Fruit fly (Drosophila melanogaster) whole organism, embryonic: ENCODE results near the gene CG31050.

Experiments
- Ada2b ChIP-seq: fragments of 200-800 bp; sonication (Bioruptor generic); IDR thresholded peaks from 2 replicates; pipeline ENCODE4 v1.3.6; 2022; ENCODE audit warnings: missing biosample characterization, missing genetic modification characterization
- Atf6 ChIP-seq: fragments of 200-800 bp; sonication (Bioruptor generic); IDR thresholded peaks from 2 replicates; pipeline ENCODE4 v1.3.6; 2022; ENCODE audit warnings: missing biosample characterization, missing genetic modification characterization
- CG10209 ChIP-seq: fragments of 200-800 bp; sonication (Bioruptor generic); optimal IDR thresholded peaks from 3 replicates; lab custom pipeline; 2017; ENCODE audit warnings: missing biosample characterization, mild to moderate bottlenecking, missing genetic modification characterization, missing genetic modification reagents
- CG1024 ChIP-seq: fragments of 200-800 bp; sonication (Bioruptor generic); IDR thresholded peaks from 2 replicates; pipeline ENCODE4 v1.3.6; 2022; ENCODE audit warnings: missing biosample characterization, missing genetic modification characterization
- CG10321 ChIP-seq: fragments of 200-800 bp; sonication (Bioruptor generic); IDR thresholded peaks from 2 replicates; pipeline ENCODE4 v1.3.6; 2022; ENCODE audit warnings: missing biosample characterization, missing genetic modification characterization
- CG11093 ChIP-seq: fragments of 200-800 bp; sonication (Bioruptor generic); IDR thresholded peaks from 3 replicates; pipeline ENCODE4 v1.3.6; 2022; ENCODE audit warnings: missing biosample characterization, missing genetic modification characterization
- CG11723 ChIP-seq: fragments of 200-800 bp; sonication (Bioruptor generic); optimal IDR thresholded peaks from 2 replicates; lab custom pipeline; 2017; ENCODE audit warnings: missing biosample characterization, mild to moderate bottlenecking, missing genetic modification characterization
- CG12071 ChIP-seq: fragments of 200-800 bp; sonication (Bioruptor generic); optimal IDR thresholded peaks from 3 replicates; lab custom pipeline; 2018; ENCODE audit warnings: missing biosample characterization, mild to moderate bottlenecking, missing genetic modification characterization
- CG12219 ChIP-seq: fragments of 200-800 bp; sonication (Bioruptor generic); optimal IDR thresholded peaks from 3 replicates; lab custom pipeline; 2018; ENCODE audit warnings: missing biosample characterization, mild to moderate bottlenecking, missing genetic modification characterization
- CG12744 ChIP-seq: fragments of 200-800 bp; sonication (Bioruptor generic); optimal IDR thresholded peaks from 2 replicates; lab custom pipeline; 2016; ENCODE audit warnings: missing biosample characterization, missing genetic modification characterization
- CG12942 ChIP-seq: fragments of 200-800 bp; sonication (Bioruptor generic); optimal IDR thresholded peaks from 3 replicates; lab custom pipeline; 2016; ENCODE audit warnings: missing biosample characterization, missing genetic modification characterization
- CG13123 ChIP-seq: fragments of 200-800 bp; sonication (Bioruptor generic); optimal IDR thresholded peaks from 2 replicates; lab custom pipeline; 2016; ENCODE audit warnings: missing biosample characterization, missing genetic modification characterization
- CG13296 ChIP-seq: fragments of 200-800 bp; sonication (Bioruptor generic); optimal IDR thresholded peaks from 3 replicates; lab custom pipeline; 2018; ENCODE audit warnings: missing biosample characterization, mild to moderate bottlenecking, missing genetic modification characterization
- CG13424 ChIP-seq: fragments of 200-800 bp; sonication (Bioruptor generic); optimal IDR thresholded peaks from 2 replicates; lab custom pipeline; 2019; ENCODE audit warnings: missing biosample characterization, mild to moderate bottlenecking, missing genetic modification characterization, moderate library complexity
- CG1647 ChIP-seq: fragments of 200-800 bp; sonication (Bioruptor generic); optimal IDR thresholded peaks from 3 replicates; lab custom pipeline; 2016; ENCODE audit warnings: missing biosample characterization, missing genetic modification characterization
- CG3281 ChIP-seq: fragments of 200-800 bp; sonication (Bioruptor generic); optimal IDR thresholded peaks from 3 replicates; lab custom pipeline; 2017; ENCODE audit warnings: missing biosample characterization, mild to moderate bottlenecking, missing genetic modification characterization
- CG6791 ChIP-seq: fragments of 200-800 bp; sonication (Bioruptor generic); IDR thresholded peaks from 3 replicates; pipeline ENCODE4 v1.3.6; 2022; ENCODE audit warnings: missing biosample characterization, missing genetic modification characterization; ENCODE audit not compliant: partially characterized antibody
- CG7839 ChIP-seq: fragments of 200-800 bp; sonication (Bioruptor generic); optimal IDR thresholded peaks from 3 replicates; lab custom pipeline; 2018; ENCODE audit warnings: missing biosample characterization, mild to moderate bottlenecking, missing genetic modification characterization, moderate library complexity
- CG8924 ChIP-seq: fragments of 200-800 bp; optimal IDR thresholded peaks from 3 replicates; lab custom pipeline; 2019; ENCODE audit warnings: missing biosample characterization, mild to moderate bottlenecking, missing genetic modification characterization, moderate library complexity
- D ChIP-seq, 2 experiments: fragments of 200-800 bp in 1 of 2; fragments of >200 bp in 1 of 2; sonication (Bioruptor generic) in 1 of 2; optimal IDR thresholded peaks; 2 replicates in 1 of 2; 3 replicates in 1 of 2; lab custom pipeline; 2017; ENCODE audit warnings: mild to moderate bottlenecking in 1 of 2, missing biosample characterization in 1 of 2, missing genetic modification characterization in 1 of 2, missing genetic modification reagents in 1 of 2
- Dip2 ChIP-seq: fragments of 200-800 bp; sonication (Bioruptor generic); IDR thresholded peaks from 2 replicates; pipeline ENCODE4 v1.3.6; 2022; ENCODE audit warnings: missing biosample characterization, missing genetic modification characterization
- Dref ChIP-seq: fragments of 200-800 bp; sonication (Bioruptor generic); IDR thresholded peaks from 2 replicates; pipeline ENCODE4 v1.3.6; 2022; ENCODE audit warnings: missing biosample characterization, missing genetic modification characterization
- Drgx ChIP-seq: fragments of 200-800 bp; sonication (Bioruptor generic); IDR thresholded peaks from 2 replicates; pipeline ENCODE4 v1.3.6; 2022; ENCODE audit warnings: missing biosample characterization, missing genetic modification characterization
- GATAe ChIP-seq: fragments of 200-800 bp; sonication (Bioruptor generic); conservative IDR thresholded peaks from 2 replicates; pipeline ENCODE4 v1.3.6; 2022; ENCODE audit warnings: missing biosample characterization, missing genetic modification characterization
- HLH4C ChIP-seq: fragments of 200-800 bp; sonication (Bioruptor generic); IDR thresholded peaks from 3 replicates; pipeline ENCODE4 v1.3.6; 2022; ENCODE audit warnings: missing biosample characterization, missing genetic modification characterization; ENCODE audit not compliant: partially characterized antibody
- HLH54F ChIP-seq: fragments of 200-800 bp; sonication (Bioruptor generic); optimal IDR thresholded peaks from 3 replicates; lab custom pipeline; 2016; ENCODE audit warnings: missing biosample characterization, missing genetic modification characterization
- Hr51 ChIP-seq, 2 experiments: fragments of 200-800 bp; sonication (Bioruptor generic); optimal IDR thresholded peaks; 2 replicates in 1 of 2; 3 replicates in 1 of 2; lab custom pipeline; 2016 to 2018; ENCODE audit warnings: missing biosample characterization in 2 of 2, missing genetic modification characterization in 2 of 2, mild to moderate bottlenecking in 1 of 2, moderate library complexity in 1 of 2
- NFAT ChIP-seq: fragments of 200-800 bp; sonication (Bioruptor generic); IDR thresholded peaks from 2 replicates; pipeline ENCODE4 v1.3.6; 2022; ENCODE audit warnings: missing biosample characterization, missing genetic modification characterization
- Opbp ChIP-seq: fragments of 200-800 bp; sonication (Bioruptor generic); IDR thresholded peaks from 3 replicates; pipeline ENCODE4 v1.3.6; 2022; ENCODE audit warnings: missing biosample characterization, missing genetic modification characterization; ENCODE audit not compliant: partially characterized antibody
- Pdp1 ChIP-seq, 2 experiments: fragments of 200-800 bp; sonication (Bioruptor generic); optimal IDR thresholded peaks; 3 replicates each; lab custom pipeline; 2016; ENCODE audit warnings: missing biosample characterization in 2 of 2, missing genetic modification characterization in 2 of 2, mild to moderate bottlenecking in 1 of 2, moderate library complexity in 1 of 2
- Tbp ChIP-seq: fragments of >200 bp; optimal IDR thresholded peaks from 2 replicates; lab custom pipeline; 2018; ENCODE audit warnings: missing biosample characterization, missing genetic modification characterization
- abd-A ChIP-seq: fragments of 200-800 bp; sonication (Bioruptor generic); optimal IDR thresholded peaks from 3 replicates; lab custom pipeline; 2019; ENCODE audit warnings: missing biosample characterization, mild to moderate bottlenecking, missing genetic modification characterization, moderate library complexity
- amos ChIP-seq: fragments of 200-800 bp; sonication (Bioruptor generic); IDR thresholded peaks from 2 replicates; pipeline ENCODE4 v1.3.6; 2022; ENCODE audit warnings: missing biosample characterization, missing genetic modification characterization; ENCODE audit not compliant: partially characterized antibody
- bsh ChIP-seq, 2 experiments: fragments of 200-800 bp; sonication (Bioruptor generic); optimal IDR thresholded peaks; 2 replicates each; lab custom pipeline; 2017 to 2018; ENCODE audit warnings: mild to moderate bottlenecking in 2 of 2, missing biosample characterization in 2 of 2, missing genetic modification characterization in 2 of 2, moderate library complexity in 1 of 2
- dmrt99B ChIP-seq: fragments of 200-800 bp; sonication (Bioruptor generic); optimal IDR thresholded peaks from 2 replicates; lab custom pipeline; 2018; ENCODE audit warnings: missing biosample characterization, mild to moderate bottlenecking, missing genetic modification characterization, moderate library complexity
- fd96Cb ChIP-seq: fragments of 200-800 bp; sonication (Bioruptor generic); optimal IDR thresholded peaks from 2 replicates; lab custom pipeline; 2018; ENCODE audit warnings: missing biosample characterization, mild to moderate bottlenecking, missing genetic modification characterization, moderate library complexity
- gem ChIP-seq: fragments of 200-800 bp; sonication (Bioruptor generic); optimal IDR thresholded peaks from 2 replicates; lab custom pipeline; 2019; ENCODE audit warnings: missing biosample characterization, mild to moderate bottlenecking, missing genetic modification characterization, moderate library complexity
- hkb ChIP-seq, 2 experiments: fragments of 200-800 bp in 1 of 2; fragments of >200 bp in 1 of 2; sonication (Bioruptor generic) in 1 of 2; IDR thresholded peaks in 1 of 2; optimal IDR thresholded peaks in 1 of 2; 2 replicates each; pipeline versions ENCODE4 v1.3.6 to Lab custom; 2017 to 2022; ENCODE audit warnings: missing biosample characterization in 1 of 2, missing genetic modification characterization in 1 of 2
- ind ChIP-seq: fragments of 200-800 bp; sonication (Bioruptor generic); optimal IDR thresholded peaks from 3 replicates; lab custom pipeline; 2016; ENCODE audit warnings: missing biosample characterization, missing genetic modification characterization
- knrl ChIP-seq: fragments of 200-800 bp; sonication (Bioruptor generic); IDR thresholded peaks from 3 replicates; pipeline ENCODE4 v1.3.6; 2022; ENCODE audit warnings: missing biosample characterization, missing genetic modification characterization; ENCODE audit not compliant: partially characterized antibody
- lmd ChIP-seq: fragments of 200-800 bp; sonication (Bioruptor generic); IDR thresholded peaks from 2 replicates; pipeline ENCODE4 v1.3.6; 2022; ENCODE audit warnings: missing biosample characterization, missing genetic modification characterization
- lov ChIP-seq, 2 experiments: fragments of 200-800 bp in 1 of 2; fragments of >200 bp in 1 of 2; sonication (Bioruptor generic) in 1 of 2; IDR thresholded peaks in 1 of 2; optimal IDR thresholded peaks in 1 of 2; 2 replicates in 1 of 2; 3 replicates in 1 of 2; pipeline versions ENCODE4 v1.3.6 to Lab custom; 2017 to 2022; ENCODE audit warnings: missing biosample characterization in 1 of 2, missing genetic modification characterization in 1 of 2
- onecut ChIP-seq: fragments of 200-800 bp; sonication (Bioruptor generic); IDR thresholded peaks from 2 replicates; pipeline ENCODE4 v1.3.6; 2022; ENCODE audit warnings: missing biosample characterization, missing genetic modification characterization
- phol ChIP-seq: fragments of 200-800 bp; sonication (Bioruptor generic); optimal IDR thresholded peaks from 3 replicates; lab custom pipeline; 2018; ENCODE audit warnings: missing biosample characterization, mild to moderate bottlenecking, missing genetic modification characterization, moderate library complexity
- slou ChIP-seq: fragments of 200-800 bp; sonication (Bioruptor generic); optimal IDR thresholded peaks from 3 replicates; lab custom pipeline; 2016; ENCODE audit warnings: missing biosample characterization, missing genetic modification characterization
- sug ChIP-seq: fragments of 200-800 bp; optimal IDR thresholded peaks from 2 replicates; lab custom pipeline; 2019; ENCODE audit warnings: missing biosample characterization, mild to moderate bottlenecking, missing genetic modification characterization, moderate library complexity

The CG31050 gene

DNA sequence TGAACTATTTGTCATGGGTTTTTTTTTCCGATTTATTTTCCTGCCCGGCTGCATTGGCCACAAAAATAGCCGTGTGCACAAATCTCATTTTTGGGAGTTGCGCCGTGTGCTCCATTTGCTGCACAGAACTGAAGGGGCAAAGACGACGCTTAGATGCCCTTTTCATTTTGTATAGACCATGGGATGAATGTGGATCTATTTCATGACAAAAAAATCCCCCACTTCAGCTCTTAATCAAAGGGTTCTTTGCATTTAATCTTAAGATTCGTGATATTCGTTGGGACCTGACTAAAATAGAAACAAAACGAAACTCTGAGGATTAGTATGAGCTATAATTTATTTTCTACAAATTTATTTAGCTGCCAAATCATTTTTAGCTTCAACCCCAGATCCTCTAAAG is 20.2 kb downstream of the CG31050 start (continued):
- TF ChIP-seq CG13296 (GFP tag; lab: Kevin White, UChicago) (no peak), fd96Cb (peak; percentile 18), bsh (GFP tag; optimal IDR thresholded peaks at IDR 0.05; lab: Kevin White, UChicago) (peak in 1 of 2 experiments; percentile 11), CG10321 (GFP tag; lab: Robert Waterston, UW) (no peak), D (optimal IDR thresholded peaks at IDR 0.05; lab: Kevin White, UChicago) (no peak), D (GFP tag; optimal IDR thresholded peaks at IDR 0.05; lab: Kevin White, UChicago) (peak; percentile 33), CG3281 (GFP tag; lab: Kevin White, UChicago) (no peak), onecut (GFP tag; lab: Robert Waterston, UW) (no peak), slou (no peak), CG7839 (tag; lab: Kevin White, UChicago) (peak; percentile 22), ind (GFP tag; lab: Kevin White, UChicago) (no peak), GATAe (no peak), Tbp (GFP tag; lab: Kevin White, UChicago) (no peak), NFAT (no peak), HLH54F (GFP tag; lab: Kevin White, UChicago) (no peak), HLH4C (GFP tag; lab: Robert Waterston, UW) (no peak), CG1024 (GFP tag; lab: Robert Waterston, UW) (no peak), amos (no peak), CG11093 (GFP tag; lab: Robert Waterston, UW) (no peak), Ada2b (GFP tag; lab: Robert Waterston, UW) (no peak), knrl (GFP tag; lab: Robert Waterston, UW) (no peak), Atf6 (GFP tag; lab: Robert Waterston, UW) (no peak), Dref (GFP tag; lab: Robert Waterston, UW) (no peak), lmd (no peak), CG12744 (GFP tag; lab: Kevin White, UChicago) (no peak), hkb (optimal IDR thresholded peaks at IDR 0.05; lab: Kevin White, UChicago) (no peak), hkb (GFP tag; IDR thresholded peaks at IDR 0.05; lab: Robert Waterston, UW) (no peak), CG12942 (GFP tag; lab: Kevin White, UChicago) (no peak)

DNA sequence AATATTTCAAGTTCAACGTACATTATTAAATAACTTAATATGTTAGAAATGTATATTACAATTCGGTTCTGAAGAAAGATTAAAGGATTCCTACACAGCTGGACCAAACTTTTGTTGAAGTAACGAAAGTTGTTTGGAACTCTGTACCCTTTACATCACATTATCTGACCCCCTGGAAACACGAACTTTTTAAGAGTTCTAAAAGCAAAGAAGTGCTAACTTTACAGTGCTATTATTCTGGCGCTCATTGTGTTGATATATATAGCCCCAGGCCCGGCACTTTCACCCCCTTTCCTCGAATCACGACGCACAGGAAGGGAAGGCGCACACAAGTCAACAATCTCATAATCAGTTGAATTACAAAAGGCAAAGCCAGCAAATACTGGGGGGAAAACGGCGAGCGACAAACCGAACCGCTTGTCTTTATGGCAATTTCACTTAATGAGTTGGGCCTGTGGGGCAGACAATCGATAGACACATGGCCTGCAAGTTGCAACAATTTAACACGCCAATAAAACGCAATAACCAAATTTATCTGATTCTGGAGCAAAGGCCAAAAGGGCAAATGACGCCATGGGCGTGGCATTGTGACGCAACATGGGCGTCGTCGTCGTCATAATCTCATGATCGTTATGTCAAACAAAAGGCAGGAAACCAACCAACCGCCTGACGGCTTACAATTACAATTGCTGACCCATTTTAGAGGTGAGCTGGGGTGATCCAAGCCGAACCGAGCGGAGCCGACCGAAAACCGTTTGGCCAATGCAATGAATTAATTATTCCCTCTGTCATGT is 20.9 kb downstream of the CG31050 start:
- TF ChIP-seq Dip2 (GFP tag; lab: Robert Waterston, UW), result no peak
- TF ChIP-seq CG12219 (GFP tag; lab: Kevin White, UChicago), result no peak
- TF ChIP-seq CG13424 (tag; lab: Kevin White, UChicago), result peak; percentile 23
- 0 out of 2 replicates have a peak, but pooled peaks have one; percentile 18 for TF ChIP-seq Drgx (GFP tag; lab: Robert Waterston, UW)
- TF ChIP-seq CG11093 (GFP tag; lab: Robert Waterston, UW), result no peak
- peak; percentile 43 for TF ChIP-seq gem (tag; lab: Kevin White, UChicago)
- TF ChIP-seq CG11723 (GFP tag; lab: Kevin White, UChicago), result peak; percentile 11
- TF ChIP-seq D (optimal IDR thresholded peaks at IDR 0.05; lab: Kevin White, UChicago), result no peak
- peak; percentile 45 for TF ChIP-seq D (GFP tag; optimal IDR thresholded peaks at IDR 0.05; lab: Kevin White, UChicago)
- no peak for TF ChIP-seq CG13123 (GFP tag; lab: Kevin White, UChicago)
- TF ChIP-seq CG1647 (GFP tag; lab: Kevin White, UChicago), result no peak
- TF ChIP-seq abd-A (tag; lab: Kevin White, UChicago), result peak; percentile 18
- peak in 1 of 2 experiments; percentile 22 for TF ChIP-seq Hr51 (GFP tag; optimal IDR thresholded peaks at IDR 0.05; lab: Kevin White, UChicago)
- peak in 1 of 2 experiments; percentile 85 for TF ChIP-seq Pdp1 (GFP tag; optimal IDR thresholded peaks at IDR 0.05; lab: Kevin White, UChicago)
- TF ChIP-seq lov (optimal IDR thresholded peaks at IDR 0.05; lab: Kevin White, UChicago), result no peak
- no peak for TF ChIP-seq lov (GFP tag; IDR thresholded peaks at IDR 0.05; lab: Robert Waterston, UW)
- peak; percentile 1 for TF ChIP-seq CG10209 (GFP tag; lab: Kevin White, UChicago)
- TF ChIP-seq Tbp (GFP tag; lab: Kevin White, UChicago), result no peak
- TF ChIP-seq CG6791 (GFP tag; lab: Robert Waterston, UW), result no peak
- TF ChIP-seq CG8924 (tag; lab: Kevin White, UChicago), result no peak
- no peak for TF ChIP-seq CG12071 (GFP tag; lab: Kevin White, UChicago)
- TF ChIP-seq Opbp (GFP tag; lab: Robert Waterston, UW), result no peak
- TF ChIP-seq dmrt99B, result peak; percentile 47
- TF ChIP-seq phol (tag; lab: Kevin White, UChicago), result peak; percentile 39
- no peak for TF ChIP-seq sug
